Worm (Caenorhabditis elegans): ENCODE measurements around the gene ZC190.8.
A peak's percentile ranks its signal among the peaks of the same experiment; 100 is the strongest.

ZC190.8 gene

ce11 chrV:8665765-8666164, 21.8 kb downstream of the ZC190.8 start, which contains the start of gene ZC190.4:
Gene ZC190.4 (plus strand): TSS chrV:8666065.
- TF ChIP-seq efl-1 (optimal IDR thresholded peaks at IDR 0.05) (no peak), efl-1 (GFP tag; optimal IDR thresholded peaks at IDR 0.05 in 1 of 2) (peak in 1 of 2 experiments; percentile 58), dpl-1 (GFP tag; optimal IDR thresholded peaks at IDR 0.05) (no peak), hlh-17 (GFP tag; optimal IDR thresholded peaks at IDR 0.05; ENCODE audit: borderline replicate concordance) (no peak)

DNA sequence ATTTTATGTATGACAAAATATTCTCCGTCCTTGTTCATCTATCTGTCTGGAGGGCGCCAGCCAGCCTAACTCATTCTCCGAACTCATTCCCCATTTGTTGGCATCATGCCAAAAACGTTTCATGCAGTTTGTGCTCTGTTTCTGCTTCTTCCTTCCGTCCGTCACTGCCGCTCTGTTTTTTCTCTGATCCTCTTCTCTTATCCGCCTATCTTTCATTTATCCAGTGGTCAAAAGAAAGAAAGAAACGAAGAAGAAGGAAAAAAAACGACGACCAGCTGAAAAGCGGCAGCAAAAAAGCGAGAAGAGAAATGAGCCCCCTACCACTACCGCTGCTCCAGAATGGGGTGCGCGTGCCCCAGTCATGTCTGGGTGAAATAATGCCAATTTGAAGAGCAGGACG, 24.6 kb downstream of the ZC190.8 start:
- no peak for TF ChIP-seq jun-1 (tag; optimal IDR thresholded peaks at IDR 0.05)
- TF ChIP-seq ceh-90 (tag; optimal IDR thresholded peaks at IDR 0.05), result no peak
- TF ChIP-seq pag-3 (tag; optimal IDR thresholded peaks at IDR 0.05; ENCODE audit: borderline replicate concordance, insufficient read depth), result no peak
- TF ChIP-seq nhr-28 (tag; optimal IDR thresholded peaks at IDR 0.05), result no peak
- TF ChIP-seq ceh-82 (tag; optimal IDR thresholded peaks at IDR 0.05), result peak in 2 of 3 experiments; percentile 14 to 33
- peak; percentile 7 for TF ChIP-seq snpc-4 (tag; optimal IDR thresholded peaks at IDR 0.05)
- TF ChIP-seq sptf-1 (tag; optimal IDR thresholded peaks at IDR 0.05), result no peak
- peak; percentile 18 for TF ChIP-seq mep-1 (tag; optimal IDR thresholded peaks at IDR 0.05)
- TF ChIP-seq dsc-1 (tag; optimal IDR thresholded peaks at IDR 0.05), result peak; percentile 45
- TF ChIP-seq C34B4.2 (tag; optimal IDR thresholded peaks at IDR 0.05), result no peak
- TF ChIP-seq sox-4 (tag; optimal IDR thresholded peaks at IDR 0.05), result no peak
- TF ChIP-seq pqm-1 (tag; optimal IDR thresholded peaks at IDR 0.05), result no peak
- TF ChIP-seq swsn-7 (tag; optimal IDR thresholded peaks at IDR 0.05), result peak; percentile 39
- TF ChIP-seq lsy-2 (tag; optimal IDR thresholded peaks at IDR 0.05), result peak in 1 of 2 experiments; percentile 14
- peak; percentile 91 for TF ChIP-seq lin-14 (GFP tag; optimal IDR thresholded peaks at IDR 0.05)
- TF ChIP-seq unc-86 (tag; optimal IDR thresholded peaks at IDR 0.05), result peak; percentile 81
- TF ChIP-seq irx-1 (tag; optimal IDR thresholded peaks at IDR 0.05), result peak; percentile 10
- no peak for TF ChIP-seq nhr-19 (GFP tag; conservative IDR thresholded peaks at IDR 0.05)
- peak; percentile 40 for TF ChIP-seq nhr-47 (tag; optimal IDR thresholded peaks at IDR 0.05)
- TF ChIP-seq efl-1 (optimal IDR thresholded peaks at IDR 0.05), result peak in 1 of 2 experiments; percentile 16
- TF ChIP-seq efl-1 (GFP tag; optimal IDR thresholded peaks at IDR 0.05 in 1 of 2), result peak in 1 of 2 experiments; percentile 51
- TF ChIP-seq fkh-8 (tag; optimal IDR thresholded peaks at IDR 0.05), result peak; percentile 70
- TF ChIP-seq lin-35 (GFP tag; optimal IDR thresholded peaks at IDR 0.05), result peak in 1 of 2 experiments; percentile 1
- peak; percentile 43 for TF ChIP-seq tbx-2 (tag; optimal IDR thresholded peaks at IDR 0.05)
- no peak for TF ChIP-seq egl-27 (tag; optimal IDR thresholded peaks at IDR 0.05)
- no peak for TF ChIP-seq nhr-11 (tag; optimal IDR thresholded peaks at IDR 0.05)
- TF ChIP-seq snu-23 (GFP tag; optimal IDR thresholded peaks at IDR 0.05), result peak; percentile 7
- TF ChIP-seq nhr-71 (tag; optimal IDR thresholded peaks at IDR 0.05), result peak; percentile 67
- no peak for TF ChIP-seq unc-62 (GFP tag; optimal IDR thresholded peaks at IDR 0.05)

DNA sequence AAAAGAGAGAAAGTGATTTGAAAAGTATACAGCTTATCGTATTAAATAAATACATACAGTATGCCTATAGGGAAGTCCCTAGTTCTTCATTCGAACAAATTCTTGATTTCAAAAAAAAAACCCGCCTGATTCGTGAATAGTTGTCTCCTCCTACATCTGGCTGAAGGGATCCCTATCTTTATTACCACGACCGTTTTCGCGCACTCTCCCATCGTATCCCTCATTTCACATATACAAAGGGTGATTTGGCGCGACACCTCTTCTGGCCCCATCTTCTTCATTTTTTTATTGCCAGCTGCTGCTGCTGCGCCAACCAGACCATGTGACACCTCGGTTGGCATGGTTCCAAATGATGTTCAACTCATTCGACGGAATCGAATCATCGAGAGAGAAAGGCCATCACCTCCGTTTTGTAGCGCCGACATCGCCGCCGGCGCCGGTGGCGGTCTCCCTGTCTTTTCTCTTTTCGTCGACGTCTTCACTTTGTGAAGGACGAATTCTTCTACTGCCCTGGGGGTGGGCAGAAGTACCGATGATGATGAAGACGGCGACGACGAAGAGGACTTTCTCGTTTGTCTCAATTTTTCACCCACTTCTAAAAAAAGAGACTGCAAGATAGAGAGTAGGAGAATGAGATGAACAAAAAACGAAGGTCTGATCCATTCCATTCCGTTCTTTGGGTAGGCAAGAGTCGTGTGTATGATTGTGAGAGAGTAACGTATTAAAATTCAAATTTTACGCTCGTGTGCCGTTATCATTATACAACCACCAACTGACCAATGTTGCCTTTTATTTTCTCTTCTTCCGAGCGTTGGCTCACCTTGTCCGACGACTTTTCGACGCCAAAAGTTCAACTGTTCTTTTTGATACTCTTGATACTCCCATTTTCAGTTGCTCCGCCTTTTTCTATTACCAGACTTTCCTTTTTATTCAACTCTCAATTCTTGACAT, 25.3 kb downstream of the ZC190.8 start:
- TF ChIP-seq nhr-28 (tag; optimal IDR thresholded peaks at IDR 0.05) (no peak), swsn-7 (tag; optimal IDR thresholded peaks at IDR 0.05) (peak; percentile 6), nhr-47 (tag; optimal IDR thresholded peaks at IDR 0.05) (peak; percentile 69), lin-14 (GFP tag; optimal IDR thresholded peaks at IDR 0.05) (peak; percentile 93), mab-9 (GFP tag; IDR thresholded peaks at IDR 0.05) (no peak), pax-3 (tag; optimal IDR thresholded peaks at IDR 0.05) (no peak), snu-23 (GFP tag; optimal IDR thresholded peaks at IDR 0.05) (peak; percentile 71), ets-5 (GFP tag; IDR thresholded peaks at IDR 0.05) (no peak), C34B4.2 (tag; optimal IDR thresholded peaks at IDR 0.05) (no peak), fkh-10 (GFP tag; optimal IDR thresholded peaks at IDR 0.05) (no peak), F16B12.6 (tag; optimal IDR thresholded peaks at IDR 0.05) (no peak), mdl-1 (tag; optimal IDR thresholded peaks at IDR 0.05) (peak in 1 of 2 experiments; percentile 51), jun-1 (tag; optimal IDR thresholded peaks at IDR 0.05) (no peak), lin-15B (tag; optimal IDR thresholded peaks at IDR 0.05) (no peak), ces-1 (GFP tag; optimal IDR thresholded peaks at IDR 0.05) (no peak), egl-13 (tag; optimal IDR thresholded peaks at IDR 0.05) (no peak), pqm-1 (tag; optimal IDR thresholded peaks at IDR 0.05) (no peak), lsy-2 (tag; optimal IDR thresholded peaks at IDR 0.05) (peak; percentile 22 to 39), C04F5.9 (tag; optimal IDR thresholded peaks at IDR 0.05) (no peak), nhr-11 (tag; optimal IDR thresholded peaks at IDR 0.05) (no peak), dpl-1 (GFP tag; optimal IDR thresholded peaks at IDR 0.05) (no peak), nhr-12 (tag; optimal IDR thresholded peaks at IDR 0.05) (no peak), nhr-20 (tag; optimal IDR thresholded peaks at IDR 0.05) (peak; percentile 86), unc-30 (tag; optimal IDR thresholded peaks at IDR 0.05) (no peak), zag-1 (tag; optimal IDR thresholded peaks at IDR 0.05) (no peak), unc-98 (GFP tag; IDR thresholded peaks at IDR 0.05) (no peak)

Data from whole organism, L1 larva.